Fruit fly (Drosophila melanogaster) whole organism: ENCODE data around the gene por.

ENCODE experiments used
- CG8478 ChIP-seq: fragments of >200 bp; optimal IDR thresholded peaks from 2 replicates; lab custom pipeline; 2018; ENCODE audit warnings: inconsistent platforms
- Dll ChIP-seq: fragments of >200 bp; optimal IDR thresholded peaks from 2 replicates; lab custom pipeline; 2017
- EcR ChIP-seq, 2 experiments: fragments of >200 bp; optimal IDR thresholded peaks; 2 replicates each; lab custom pipeline; 2017; ENCODE audit warnings: missing biosample characterization in 2 of 2, missing genetic modification characterization in 2 of 2, missing genetic modification reagents in 2 of 2
- pan ChIP-seq: fragments of >200 bp; optimal IDR thresholded peaks from 2 replicates; lab custom pipeline; 2017
- psq ChIP-seq: fragments of >200 bp; optimal IDR thresholded peaks from 2 replicates; lab custom pipeline; 2017

DNA sequence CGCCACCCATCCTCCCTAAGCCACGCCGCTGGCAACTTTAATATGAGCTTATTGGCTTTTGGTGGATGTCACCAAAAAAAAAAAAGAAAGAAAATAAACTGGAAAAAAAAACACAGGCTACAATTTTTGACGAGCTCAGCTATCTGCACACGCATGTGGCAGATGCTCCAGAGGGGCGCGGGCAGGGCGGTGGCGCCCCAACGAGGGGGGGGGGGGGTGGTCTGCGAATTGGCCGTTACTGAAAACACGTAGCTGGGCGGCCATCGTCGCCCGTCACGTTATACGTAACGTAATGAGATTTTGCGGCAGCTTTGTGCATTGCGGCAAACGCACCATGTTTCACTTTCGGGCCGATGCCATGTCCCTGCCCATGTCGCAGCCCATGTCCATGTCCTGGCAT lies 29.0 kb downstream of the por start:
- TF ChIP-seq CG8478 (no peak), Dll (lab: Kevin White, UChicago) (no peak), psq (no peak), EcR (GFP tag; optimal IDR thresholded peaks at IDR 0.05; lab: Kevin White, UChicago) (no peak), pan (lab: Kevin White, UChicago) (no peak)
